Worm (Caenorhabditis elegans) whole organism, midembryonic: ENCODE measurements around the gene cyp-14A3.

Experiments
- T22C8.4 ChIP-seq: fragments of 200-800 bp; sonication (Bioruptor generic); IDR thresholded peaks from 2 replicates; pipeline ENCODE4 v1.3.6; 2022; ENCODE audit warnings: missing genetic modification characterization, missing compliant biosample characterization
- cog-1 ChIP-seq: sonication (generic microtip); optimal IDR thresholded peaks from 2 replicates; lab custom pipeline; 2016; ENCODE audit warnings: missing genetic modification characterization, missing compliant biosample characterization
- flt-1 ChIP-seq: fragments of 200-800 bp; sonication (Bioruptor generic); IDR thresholded peaks from 2 replicates; pipeline ENCODE4 v1.3.6; 2022; ENCODE audit warnings: missing genetic modification characterization, missing compliant biosample characterization
- klf-2 ChIP-seq: fragments of 200-800 bp; sonication (Bioruptor generic); conservative IDR thresholded peaks from 2 replicates; pipeline ENCODE4 v1.3.6; 2022; ENCODE audit warnings: missing genetic modification reagents, missing genetic modification characterization, missing compliant biosample characterization
- med-1 ChIP-seq: sonication (generic microtip); optimal IDR thresholded peaks from 2 replicates; lab custom pipeline; 2017; ENCODE audit warnings: missing genetic modification characterization, mild to moderate bottlenecking, missing compliant biosample characterization, antibody characterized with exemption, missing genetic modification reagents; ENCODE audit not compliant: insufficient read depth
- ref-1 ChIP-seq: fragments of 200-800 bp; sonication (Bioruptor generic); conservative IDR thresholded peaks from 2 replicates; pipeline ENCODE4 v1.3.6; 2022; ENCODE audit warnings: missing genetic modification reagents, missing genetic modification characterization, missing compliant biosample characterization
- tab-1 ChIP-seq: fragments of 200-800 bp; sonication (Bioruptor generic); IDR thresholded peaks from 2 replicates; pipeline ENCODE4 v1.3.6; 2022; ENCODE audit warnings: missing genetic modification characterization, missing compliant biosample characterization
- ztf-23 ChIP-seq: fragments of 200-800 bp; sonication (Bioruptor generic); IDR thresholded peaks from 2 replicates; pipeline ENCODE4 v1.3.6; 2022; ENCODE audit warnings: missing genetic modification reagents, missing genetic modification characterization, missing compliant biosample characterization
- ztf-29 ChIP-seq: fragments of 200-800 bp; sonication (Bioruptor generic); IDR thresholded peaks from 2 replicates; pipeline ENCODE4 v1.3.6; 2022; ENCODE audit warnings: missing genetic modification reagents, missing genetic modification characterization, missing compliant biosample characterization

cyp-14A3 gene

DNA sequence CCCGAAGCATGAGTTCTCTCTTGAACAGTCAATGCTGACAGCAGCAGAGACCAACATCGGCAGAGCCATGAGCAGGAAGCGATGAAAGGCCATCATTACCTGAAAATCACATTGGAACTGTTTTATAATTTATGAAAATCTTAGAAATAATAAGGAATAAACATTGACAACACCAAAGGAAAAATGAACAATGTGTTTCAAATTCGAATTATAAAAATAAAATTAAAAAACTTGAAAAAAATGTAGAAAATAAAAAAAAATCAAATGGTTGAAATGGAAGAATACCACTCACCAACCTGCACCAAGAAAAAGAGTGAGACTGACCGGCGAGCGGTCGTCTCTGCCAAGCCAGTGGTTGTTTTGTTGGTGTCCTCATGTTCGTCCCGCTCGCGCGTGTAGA, 16.5 kb upstream of the cyp-14A3 start, which contains the start of gene R04D3.3:
Gene R04D3.3, minus strand, starts transcription at position 101 of the 400 bp plus-strand sequence.
- no peak for TF ChIP-seq ztf-29 (GFP tag; lab: Robert Waterston, UW)
- no peak for TF ChIP-seq med-1
- TF ChIP-seq flt-1 (GFP tag; lab: Robert Waterston, UW): no peak
- no peak for TF ChIP-seq klf-2
- no peak for TF ChIP-seq ztf-23 (GFP tag; lab: Robert Waterston, UW)
- no peak for TF ChIP-seq ref-1 (GFP tag; lab: Robert Waterston, UW)
- no peak for TF ChIP-seq cog-1 (tag; lab: Kevin White, UChicago)
- TF ChIP-seq tab-1: no peak
- TF ChIP-seq T22C8.4: no peak

DNA sequence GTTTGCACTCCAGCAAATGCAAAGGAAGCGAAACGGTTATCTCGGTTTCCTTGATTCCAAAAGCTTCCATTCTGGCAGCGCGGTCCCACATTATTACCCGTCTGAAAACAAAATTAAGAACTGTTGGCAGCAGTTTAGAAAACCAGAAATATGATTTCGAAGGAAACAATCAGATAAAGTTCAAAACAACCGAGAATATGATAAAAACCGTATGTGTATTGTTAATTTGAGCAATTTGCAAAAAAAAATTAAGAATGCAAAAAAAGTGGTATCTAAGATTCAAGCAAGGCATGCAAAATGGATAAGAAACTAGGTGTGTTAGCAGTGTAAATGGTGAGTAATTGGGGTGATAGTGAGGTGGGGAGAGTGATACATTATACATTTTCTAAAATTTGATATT, 14.7 kb upstream of the cyp-14A3 start, which contains the start of gene R04D3.4:
Gene R04D3.4, minus strand, starts transcription at position 101 of the 400 bp plus-strand sequence.
- TF ChIP-seq flt-1 (GFP tag; lab: Robert Waterston, UW): no peak
- TF ChIP-seq cog-1 (tag; lab: Kevin White, UChicago): no peak
- no peak for TF ChIP-seq T22C8.4
- TF ChIP-seq med-1: no peak
- no peak for TF ChIP-seq ztf-29 (GFP tag; lab: Robert Waterston, UW)
- TF ChIP-seq klf-2: no peak
- TF ChIP-seq ref-1 (GFP tag; lab: Robert Waterston, UW): no peak
- no peak for TF ChIP-seq tab-1
- TF ChIP-seq ztf-23 (GFP tag; lab: Robert Waterston, UW): no peak

DNA sequence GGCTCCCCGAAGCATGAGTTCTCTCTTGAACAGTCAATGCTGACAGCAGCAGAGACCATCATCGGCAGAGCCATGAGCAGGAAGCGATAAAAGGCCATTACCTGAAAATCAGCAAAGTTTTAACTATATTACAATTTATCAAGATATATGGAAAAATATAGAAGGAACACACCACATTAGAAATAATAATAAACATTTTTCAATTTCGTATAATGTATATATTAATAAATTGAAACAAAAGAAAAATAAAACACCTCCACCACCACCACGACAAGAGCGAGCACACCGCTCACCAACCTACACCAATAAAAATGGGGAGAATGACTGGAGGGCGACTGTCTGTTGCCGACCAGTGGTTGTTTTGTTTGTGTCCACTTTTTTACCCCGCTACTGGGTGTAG, 12.5 kb upstream of the cyp-14A3 start, which contains the start of gene R04D3.2:
Gene R04D3.2, minus strand, starts transcription at position 101 of the 400 bp plus-strand sequence.
- TF ChIP-seq ztf-29 (GFP tag; lab: Robert Waterston, UW): no peak
- no peak for TF ChIP-seq klf-2
- TF ChIP-seq med-1: no peak
- TF ChIP-seq cog-1 (tag; lab: Kevin White, UChicago): no peak
- TF ChIP-seq ref-1 (GFP tag; lab: Robert Waterston, UW): no peak
- TF ChIP-seq T22C8.4: no peak
- no peak for TF ChIP-seq flt-1 (GFP tag; lab: Robert Waterston, UW)
- no peak for TF ChIP-seq tab-1
- TF ChIP-seq ztf-23 (GFP tag; lab: Robert Waterston, UW): no peak

DNA sequence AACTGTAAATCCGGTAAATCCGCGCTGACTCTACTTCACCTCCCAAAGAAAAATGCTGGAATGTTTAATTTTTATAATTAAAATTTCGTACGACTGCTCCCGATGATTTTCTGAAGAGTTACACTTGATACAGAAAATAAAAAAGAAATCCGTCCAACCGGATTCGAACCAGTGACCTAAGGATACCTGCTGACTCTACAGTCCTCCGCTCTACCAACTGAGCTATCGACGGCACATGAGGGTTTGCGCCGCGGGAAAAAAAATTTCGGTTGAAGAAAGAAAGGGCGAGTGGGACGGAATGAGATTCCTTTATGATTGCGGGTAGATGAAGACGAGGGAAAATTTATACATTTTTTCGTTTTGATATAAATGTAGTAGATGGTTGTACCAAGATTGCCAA, 10.6 kb upstream of the cyp-14A3 start:
- TF ChIP-seq tab-1 (no peak), flt-1 (GFP tag; lab: Robert Waterston, UW) (0 out of 2 replicates have a peak, but pooled peaks have one; percentile 45)

DNA sequence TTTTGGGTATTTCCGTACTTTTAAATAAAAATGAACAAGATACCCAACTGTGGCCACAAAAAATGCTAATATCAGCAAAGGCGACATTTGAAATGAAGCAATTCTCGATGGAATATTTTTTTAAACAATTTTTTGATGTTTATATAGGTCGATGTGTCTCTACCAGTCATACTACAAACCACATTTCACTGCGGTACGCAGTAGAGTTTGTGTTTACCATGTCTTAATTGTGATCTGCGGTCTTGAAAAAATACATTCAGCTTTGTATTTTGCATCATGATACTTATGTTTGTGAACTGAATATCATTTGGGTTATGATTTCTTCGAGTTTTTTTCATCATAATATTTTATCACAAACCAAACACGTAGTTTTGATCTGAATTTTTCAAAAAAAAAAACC, 10.1 kb upstream of the cyp-14A3 start, which contains the start of gene cyp-14A4:
Gene cyp-14A4, minus strand, starts transcription at position 107 of the 400 bp plus-strand sequence.
- TF ChIP-seq ztf-23 (GFP tag; lab: Robert Waterston, UW) (no peak), cog-1 (tag; lab: Kevin White, UChicago) (no peak), tab-1 (no peak), ztf-29 (GFP tag; lab: Robert Waterston, UW) (no peak), T22C8.4 (no peak), flt-1 (GFP tag; lab: Robert Waterston, UW) (no peak), ref-1 (GFP tag; lab: Robert Waterston, UW) (no peak), med-1 (no peak), klf-2 (no peak)

DNA sequence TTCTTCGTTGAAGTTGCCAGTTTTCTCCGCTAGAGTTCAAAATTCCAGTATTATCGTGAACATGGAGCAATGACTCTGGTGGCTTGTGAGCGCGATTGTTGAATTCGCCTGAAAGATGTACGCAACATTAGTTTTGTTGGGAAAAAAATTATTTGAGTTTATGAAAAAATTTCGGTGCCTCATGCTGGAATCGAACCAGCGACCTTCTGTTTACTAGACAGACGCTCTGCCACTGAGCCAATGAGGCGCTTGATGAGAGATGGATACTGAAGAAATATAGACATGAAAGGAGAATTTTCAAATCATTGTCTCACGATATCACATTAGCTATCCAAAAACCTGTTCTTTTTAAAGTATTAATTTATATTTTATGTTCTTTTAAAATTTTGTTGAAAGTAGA, 9.5 kb upstream of the cyp-14A3 start:
- TF ChIP-seq tab-1 (no peak), flt-1 (GFP tag; lab: Robert Waterston, UW) (peak; percentile 53; the same call in 1 of the 2 replicates), ztf-29 (GFP tag; lab: Robert Waterston, UW) (no peak)

DNA sequence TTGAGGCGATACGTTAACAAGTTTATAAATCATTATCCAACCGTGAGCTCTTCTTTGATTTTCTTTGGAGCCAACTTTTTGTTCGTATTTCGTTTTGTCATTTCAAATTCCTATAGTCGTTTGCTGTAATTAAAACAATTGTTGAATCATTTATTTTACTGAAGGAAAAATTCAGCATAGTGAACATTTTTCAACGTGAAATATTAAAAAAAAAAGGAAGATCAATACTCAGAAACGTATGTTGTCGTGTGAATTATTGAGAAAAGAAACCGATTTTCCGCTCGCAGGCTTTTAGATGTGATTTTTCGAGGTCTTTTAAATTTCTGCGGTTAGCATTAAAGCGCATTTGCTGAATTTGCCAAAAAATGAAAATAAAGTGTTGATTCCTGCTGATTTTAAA, 4.9 kb upstream of the cyp-14A3 start, which contains the start of gene phf-33:
Gene phf-33, minus strand, starts transcription at position 101 of the 400 bp plus-strand sequence.
- TF ChIP-seq T22C8.4 (no peak), ztf-23 (GFP tag; lab: Robert Waterston, UW) (no peak), tab-1 (no peak)

DNA sequence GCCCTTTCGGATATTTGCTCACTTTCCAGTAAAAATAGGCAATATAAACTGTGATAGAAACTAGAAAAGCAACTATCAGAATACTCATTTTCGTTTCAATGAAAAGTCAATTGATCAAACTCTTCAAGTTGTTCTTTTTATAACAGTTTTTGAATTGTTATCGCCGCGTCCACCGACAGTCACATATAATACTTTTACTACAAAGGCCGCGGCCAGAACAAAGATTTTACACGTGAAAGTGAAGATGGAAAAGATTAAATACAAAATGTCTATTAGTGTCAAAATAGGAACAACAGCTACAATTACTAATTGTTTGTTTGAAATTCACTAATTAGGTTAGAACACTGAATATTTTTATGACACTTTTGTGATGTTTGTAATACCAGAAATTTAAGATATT, 4.4 kb downstream of the cyp-14A3 start, which contains the start of gene cyp-14A2:
Gene cyp-14A2, minus strand, starts transcription at position 101 of the 400 bp plus-strand sequence.
- no peak for TF ChIP-seq T22C8.4
- TF ChIP-seq flt-1 (GFP tag; lab: Robert Waterston, UW): no peak
- no peak for TF ChIP-seq ref-1 (GFP tag; lab: Robert Waterston, UW)
- TF ChIP-seq med-1: no peak
- TF ChIP-seq ztf-29 (GFP tag; lab: Robert Waterston, UW): no peak
- no peak for TF ChIP-seq klf-2
- no peak for TF ChIP-seq tab-1
- TF ChIP-seq ztf-23 (GFP tag; lab: Robert Waterston, UW): no peak
- no peak for TF ChIP-seq cog-1 (tag; lab: Kevin White, UChicago)

DNA sequence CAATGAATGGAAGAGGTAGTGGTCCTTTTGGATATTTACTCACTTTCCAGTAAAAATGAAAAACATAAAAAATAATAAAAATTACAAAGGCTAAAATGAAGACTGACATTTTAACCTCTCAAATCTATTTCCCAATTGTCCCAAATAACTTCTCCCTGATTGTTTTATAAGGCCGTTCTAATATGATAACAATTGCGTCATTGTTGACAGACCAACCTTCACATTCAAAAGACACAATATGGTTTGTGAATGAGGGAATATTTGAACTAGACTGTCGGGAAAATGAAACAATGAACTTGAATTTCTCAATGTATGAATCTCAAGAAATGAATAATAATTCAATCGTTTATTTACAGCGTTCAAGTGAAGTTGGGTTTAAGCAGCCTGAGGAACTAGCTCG, 6.8 kb downstream of the cyp-14A3 start, which contains the start of gene cyp-14A1:
Gene cyp-14A1, minus strand, starts transcription at position 126 of the 400 bp plus-strand sequence.
- TF ChIP-seq tab-1 (no peak), med-1 (no peak), klf-2 (no peak), flt-1 (GFP tag; lab: Robert Waterston, UW) (no peak), ztf-29 (GFP tag; lab: Robert Waterston, UW) (no peak), ztf-23 (GFP tag; lab: Robert Waterston, UW) (no peak), T22C8.4 (no peak), cog-1 (tag; lab: Kevin White, UChicago) (no peak), ref-1 (GFP tag; lab: Robert Waterston, UW) (no peak)

DNA sequence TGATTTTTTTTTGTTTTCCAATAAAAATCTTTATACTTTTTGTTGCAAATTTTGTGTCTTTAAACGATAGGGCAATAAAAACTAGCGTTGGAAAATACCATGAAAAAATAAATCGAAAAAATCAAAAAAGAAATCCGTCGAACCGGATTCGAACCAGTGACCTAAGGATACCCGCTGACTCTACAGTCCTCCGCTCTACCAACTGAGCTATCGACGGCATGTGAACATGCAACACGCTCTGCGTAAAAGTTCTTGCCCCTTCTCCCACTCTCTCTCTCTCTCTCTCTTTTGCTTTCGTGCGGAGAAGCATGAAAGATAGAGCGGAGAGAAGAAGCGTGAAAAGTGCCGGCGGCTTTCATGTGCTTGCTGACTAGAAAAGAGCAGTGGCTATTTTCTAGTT, 9.5 kb downstream of the cyp-14A3 start:
- TF ChIP-seq flt-1 (GFP tag; lab: Robert Waterston, UW) (peak; percentile 92), klf-2 (peak; percentile 90), cog-1 (tag; lab: Kevin White, UChicago) (peak; percentile 44), med-1 (peak; percentile 28), ztf-23 (GFP tag; lab: Robert Waterston, UW) (peak; percentile 94), ztf-29 (GFP tag; lab: Robert Waterston, UW) (peak; percentile 88), ref-1 (GFP tag; lab: Robert Waterston, UW) (peak; percentile 77), T22C8.4 (peak; percentile 89), tab-1 (peak; percentile 92)
